Worm (Caenorhabditis elegans) whole organism, L1 larva: ENCODE measurements around the gene K07F5.7.

Experiments used
- ces-1 ChIP-seq: fragments of 150-350 bp; optimal IDR thresholded peaks from 2 replicates; lab custom pipeline; 2014; ENCODE audit warnings: missing biosample characterization, missing genetic modification reagents, missing genetic modification characterization
- dpl-1 ChIP-seq, 3 experiments: fragments of 150-350 bp in 2 of 3; sonication (generic microtip) in 1 of 3; optimal IDR thresholded peaks; 2 replicates each; lab custom pipeline; 2014 to 2017; ENCODE audit warnings: missing biosample characterization in 3 of 3, missing genetic modification characterization in 3 of 3, missing genetic modification reagents in 3 of 3
- elt-2 ChIP-seq: sonication (generic microtip); optimal IDR thresholded peaks from 2 replicates; lab custom pipeline; 2016; ENCODE audit warnings: missing genetic modification characterization, mild to moderate bottlenecking, inconsistent platforms, missing compliant biosample characterization, missing genetic modification reagents
- snpc-4 ChIP-seq: fragments of 150-350 bp; optimal IDR thresholded peaks from 2 replicates; lab custom pipeline; 2014; ENCODE audit warnings: missing biosample characterization, missing genetic modification characterization
- swsn-7 ChIP-seq: sonication (generic microtip); optimal IDR thresholded peaks from 2 replicates; lab custom pipeline; 2016; ENCODE audit warnings: missing genetic modification characterization, missing compliant biosample characterization

DNA sequence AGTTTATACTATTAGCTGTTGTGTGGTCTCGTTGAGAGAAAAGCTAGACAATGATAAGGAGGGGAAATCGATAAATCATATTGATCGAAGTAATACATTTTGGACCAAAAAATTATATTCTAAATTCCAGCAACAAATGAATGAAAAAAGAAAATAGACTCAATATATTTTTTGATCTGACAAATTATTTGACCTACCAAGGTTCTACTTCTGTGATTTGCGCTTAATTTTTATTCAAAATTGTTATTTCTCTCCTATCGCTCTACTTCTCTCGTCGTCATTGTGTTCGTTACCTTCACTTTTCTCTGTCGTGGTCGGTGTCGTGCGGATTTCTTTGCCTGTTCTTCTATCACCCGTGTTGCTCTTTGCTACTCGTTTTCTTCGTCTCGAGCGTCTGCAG, 11.0 kb upstream of the K07F5.7 start:
- TF ChIP-seq ces-1 (GFP tag; lab: Kevin White, UChicago), result no peak
- TF ChIP-seq snpc-4, result no peak
- no peak for TF ChIP-seq elt-2 (tag; lab: Kevin White, UChicago)
- TF ChIP-seq swsn-7 (tag; lab: Kevin White, UChicago), result no peak
- no peak for TF ChIP-seq dpl-1 (GFP tag; optimal IDR thresholded peaks at IDR 0.05; lab: Kevin White, UChicago)
